Worm (Caenorhabditis elegans) whole organism, young adult: ENCODE data around the gene ZK354.8.

Experiments used
- B0035.1 ChIP-seq: sonication (generic microtip); optimal IDR thresholded peaks from 2 replicates; lab custom pipeline; 2016; ENCODE audit warnings: missing genetic modification characterization, mild to moderate bottlenecking, missing compliant biosample characterization, missing genotype, missing genetic modification reagents
- D2030.7 ChIP-seq: fragments of 200-800 bp; sonication (Bioruptor generic); IDR thresholded peaks from 2 replicates; pipeline ENCODE4 v1.3.6; 2022; ENCODE audit warnings: missing genetic modification reagents, missing genetic modification characterization, missing compliant biosample characterization
- F10E7.11 ChIP-seq: sonication (generic microtip); optimal IDR thresholded peaks from 2 replicates; lab custom pipeline; 2017; ENCODE audit warnings: mild to moderate bottlenecking, missing genetic modification characterization, moderate library complexity, missing compliant biosample characterization
- F23B12.7 ChIP-seq: sonication (generic microtip); optimal IDR thresholded peaks from 2 replicates; lab custom pipeline; 2017; ENCODE audit warnings: missing genetic modification characterization, mild to moderate bottlenecking, missing compliant biosample characterization, antibody characterized with exemption, moderate library complexity; ENCODE audit not compliant: insufficient read depth
- F37B4.10 ChIP-seq: fragments of 200-800 bp; sonication (Bioruptor generic); IDR thresholded peaks from 2 replicates; pipeline ENCODE4 v1.3.6; 2022; ENCODE audit warnings: missing genetic modification characterization, missing compliant biosample characterization
- F49E8.2 ChIP-seq: sonication (generic microtip); optimal IDR thresholded peaks from 3 replicates; lab custom pipeline; 2017; ENCODE audit warnings: missing genetic modification characterization, mild to moderate bottlenecking, missing compliant biosample characterization, antibody characterized with exemption, moderate library complexity; ENCODE audit not compliant: insufficient read depth
- F55B11.4 ChIP-seq: sonication (generic microtip); optimal IDR thresholded peaks from 2 replicates; lab custom pipeline; 2016; ENCODE audit warnings: missing compliant biosample characterization, missing genetic modification characterization, borderline replicate concordance; ENCODE audit not compliant: insufficient read depth
- F57A8.1 ChIP-seq: fragments of 200-800 bp; sonication (Bioruptor generic); optimal IDR thresholded peaks from 2 replicates; lab custom pipeline; 2018; ENCODE audit warnings: mild to moderate bottlenecking, missing genetic modification characterization, moderate library complexity, missing compliant biosample characterization
- K12H6.12 ChIP-seq: fragments of 200-800 bp; sonication (Bioruptor generic); optimal IDR thresholded peaks from 2 replicates; lab custom pipeline; 2018; ENCODE audit warnings: mild to moderate bottlenecking, missing genetic modification characterization, missing compliant biosample characterization
- Y53F4B.3 ChIP-seq: fragments of 200-800 bp; sonication (Bioruptor generic); IDR thresholded peaks from 2 replicates; pipeline ENCODE4 v1.3.6; 2022; ENCODE audit warnings: missing genetic modification reagents, missing genetic modification characterization, missing compliant biosample characterization
- Y56A3A.18 ChIP-seq: fragments of 200-800 bp; sonication (Bioruptor generic); IDR thresholded peaks from 2 replicates; pipeline ENCODE4 v1.3.6; 2022; ENCODE audit warnings: missing genetic modification reagents, missing genetic modification characterization, missing compliant biosample characterization
- Y67H2A.10 ChIP-seq: fragments of 200-800 bp; sonication (Bioruptor generic); conservative IDR thresholded peaks from 2 replicates; pipeline ENCODE4 v1.3.6; 2022; ENCODE audit warnings: missing genetic modification reagents, missing genetic modification characterization, missing compliant biosample characterization
- Y95B8A.8 ChIP-seq: fragments of 200-800 bp; sonication (Bioruptor generic); IDR thresholded peaks from 2 replicates; pipeline ENCODE4 v1.3.6; 2022; ENCODE audit warnings: missing genetic modification reagents, missing genetic modification characterization, missing compliant biosample characterization
- ZK185.1 ChIP-seq: sonication (generic microtip); optimal IDR thresholded peaks from 2 replicates; lab custom pipeline; 2016; ENCODE audit warnings: mild to moderate bottlenecking, missing genetic modification characterization, missing compliant biosample characterization; ENCODE audit not compliant: poor library complexity, severe bottlenecking
- akir-1 ChIP-seq: fragments of 200-800 bp; sonication (Bioruptor generic); optimal IDR thresholded peaks from 2 replicates; lab custom pipeline; 2018; ENCODE audit warnings: mild to moderate bottlenecking, missing genetic modification characterization, moderate library complexity, missing compliant biosample characterization
- aptf-3 ChIP-seq: fragments of 200-800 bp; sonication (Bioruptor generic); IDR thresholded peaks from 2 replicates; pipeline ENCODE4 v1.3.6; 2022; ENCODE audit warnings: missing genetic modification characterization, missing compliant biosample characterization
- attf-5 ChIP-seq: fragments of 200-800 bp; sonication (Bioruptor generic); optimal IDR thresholded peaks from 2 replicates; lab custom pipeline; 2018; ENCODE audit warnings: mild to moderate bottlenecking, missing genetic modification characterization, missing compliant biosample characterization
- attf-6 ChIP-seq: fragments of 200-800 bp; sonication (Bioruptor generic); IDR thresholded peaks from 2 replicates; pipeline ENCODE4 v1.3.6; 2022; ENCODE audit warnings: missing genetic modification reagents, missing genetic modification characterization, missing compliant biosample characterization
- cebp-2 ChIP-seq: fragments of 200-800 bp; sonication (Bioruptor generic); IDR thresholded peaks from 2 replicates; pipeline ENCODE4 v1.3.6; 2022; ENCODE audit warnings: missing genetic modification characterization, missing compliant biosample characterization
- ceh-100 ChIP-seq: fragments of 200-800 bp; sonication (Bioruptor generic); IDR thresholded peaks from 2 replicates; pipeline ENCODE4 v1.3.6; 2022; ENCODE audit warnings: missing genetic modification reagents, missing genetic modification characterization, missing compliant biosample characterization
- efl-1 ChIP-seq: fragments of 150-350 bp; optimal IDR thresholded peaks from 2 replicates; lab custom pipeline; 2014; ENCODE audit warnings: missing biosample characterization, missing genetic modification reagents, missing genetic modification characterization
- egl-18 ChIP-seq: fragments of 200-800 bp; sonication (Bioruptor generic); IDR thresholded peaks from 2 replicates; pipeline ENCODE4 v1.3.6; 2022; ENCODE audit warnings: missing genetic modification reagents, missing genetic modification characterization, missing compliant biosample characterization
- egrh-3 ChIP-seq: fragments of 200-800 bp; sonication (Bioruptor generic); IDR thresholded peaks from 2 replicates; pipeline ENCODE4 v1.3.6; 2022; ENCODE audit warnings: missing genetic modification reagents, missing genetic modification characterization, missing compliant biosample characterization
- gei-17 ChIP-seq: fragments of 200-800 bp; sonication (Bioruptor generic); optimal IDR thresholded peaks from 2 replicates; lab custom pipeline; 2018; ENCODE audit warnings: mild to moderate bottlenecking, missing genetic modification characterization, missing compliant biosample characterization
- hmg-1.2 ChIP-seq: fragments of 200-800 bp; sonication (Bioruptor generic); IDR thresholded peaks from 2 replicates; pipeline ENCODE4 v1.3.6; 2022; ENCODE audit warnings: missing genetic modification reagents, missing genetic modification characterization, missing compliant biosample characterization
- let-526 ChIP-seq: fragments of 200-800 bp; sonication (Bioruptor generic); IDR thresholded peaks from 2 replicates; pipeline ENCODE4 v1.3.6; 2022; ENCODE audit warnings: missing genetic modification reagents, missing genetic modification characterization, missing compliant biosample characterization
- lin-40 ChIP-seq: sonication (generic microtip); optimal IDR thresholded peaks from 2 replicates; lab custom pipeline; 2016; ENCODE audit warnings: missing genetic modification characterization, mild to moderate bottlenecking, missing compliant biosample characterization, missing genotype, missing genetic modification reagents
- lir-1 ChIP-seq: fragments of 200-800 bp; sonication (Bioruptor generic); conservative IDR thresholded peaks from 2 replicates; pipeline ENCODE4 v1.3.6; 2022; ENCODE audit warnings: missing genetic modification reagents, missing genetic modification characterization, missing compliant biosample characterization
- madf-10 ChIP-seq: sonication (generic microtip); optimal IDR thresholded peaks from 2 replicates; lab custom pipeline; 2016; ENCODE audit warnings: mild to moderate bottlenecking, missing genetic modification characterization, missing compliant biosample characterization
- madf-6 ChIP-seq: fragments of 200-800 bp; sonication (Bioruptor generic); IDR thresholded peaks from 2 replicates; pipeline ENCODE4 v1.3.6; 2022; ENCODE audit warnings: missing genetic modification reagents, missing genetic modification characterization, missing compliant biosample characterization
- mes-4 ChIP-seq: sonication (generic microtip); optimal IDR thresholded peaks from 2 replicates; lab custom pipeline; 2016; ENCODE audit warnings: missing genotype, missing genetic modification characterization, missing compliant biosample characterization
- nfya-2 ChIP-seq: fragments of 200-800 bp; sonication (Bioruptor generic); IDR thresholded peaks from 2 replicates; pipeline ENCODE4 v1.3.6; 2022; ENCODE audit warnings: missing genetic modification reagents, missing genetic modification characterization, missing compliant biosample characterization
- nfyb-1 ChIP-seq: fragments of 200-800 bp; sonication (Bioruptor generic); IDR thresholded peaks from 2 replicates; pipeline ENCODE4 v1.3.6; 2022; ENCODE audit warnings: missing genetic modification reagents, missing genetic modification characterization, missing compliant biosample characterization
- nhr-179 ChIP-seq: sonication (generic microtip); optimal IDR thresholded peaks from 2 replicates; lab custom pipeline; 2016; ENCODE audit warnings: mild to moderate bottlenecking, missing genetic modification characterization, missing compliant biosample characterization
- repo-1 ChIP-seq: sonication (generic microtip); optimal IDR thresholded peaks from 2 replicates; lab custom pipeline; 2017; ENCODE audit warnings: mild to moderate bottlenecking, missing genetic modification characterization, missing compliant biosample characterization
- rpc-1 ChIP-seq, 2 experiments: fragments of 150-350 bp in 1 of 2; sonication (generic microtip) in 1 of 2; optimal IDR thresholded peaks; 2 replicates each; lab custom pipeline; 2014 to 2018; ENCODE audit warnings: missing biosample characterization in 1 of 2, missing genetic modification characterization in 1 of 2, missing genetic modification reagents in 1 of 2, missing genotype in 1 of 2
- sdz-38 ChIP-seq: sonication (generic microtip); optimal IDR thresholded peaks from 2 replicates; lab custom pipeline; 2016; ENCODE audit warnings: missing genotype, missing genetic modification characterization, missing compliant biosample characterization
- snpc-1.1 ChIP-seq: sonication (generic microtip); optimal IDR thresholded peaks from 2 replicates; lab custom pipeline; 2017; ENCODE audit warnings: missing genetic modification characterization, mild to moderate bottlenecking, missing compliant biosample characterization, antibody characterized with exemption, moderate library complexity, missing genotype, missing genetic modification reagents; ENCODE audit not compliant: insufficient read depth
- snpc-4 ChIP-seq, 5 experiments: fragments of 150-350 bp in 1 of 5; sonication (generic microtip) in 4 of 5; optimal IDR thresholded peaks; 2 replicates each; lab custom pipeline; 2014 to 2018; ENCODE audit warnings: missing genetic modification characterization in 5 of 5, missing biosample characterization in 3 of 5, antibody characterized with exemption in 2 of 5, mild to moderate bottlenecking in 2 of 5, missing compliant biosample characterization in 2 of 5, missing genotype in 2 of 5, moderate library complexity in 2 of 5, missing genetic modification reagents in 1 of 5
- somi-1 ChIP-seq: fragments of 200-800 bp; sonication (Bioruptor generic); optimal IDR thresholded peaks from 2 replicates; lab custom pipeline; 2018; ENCODE audit warnings: mild to moderate bottlenecking, missing genetic modification characterization, missing compliant biosample characterization
- tbx-9 ChIP-seq: sonication (generic microtip); optimal IDR thresholded peaks from 2 replicates; lab custom pipeline; 2016; ENCODE audit warnings: borderline replicate concordance, missing genetic modification characterization, inconsistent platforms, missing compliant biosample characterization
- tlf-1 ChIP-seq: fragments of 200-800 bp; sonication (Bioruptor generic); optimal IDR thresholded peaks from 2 replicates; lab custom pipeline; 2018; ENCODE audit warnings: mild to moderate bottlenecking, missing genetic modification characterization, missing compliant biosample characterization
- zim-3 ChIP-seq: sonication (generic microtip); optimal IDR thresholded peaks from 2 replicates; lab custom pipeline; 2017; ENCODE audit warnings: mild to moderate bottlenecking, missing genetic modification characterization, moderate library complexity, missing compliant biosample characterization
- ztf-18 ChIP-seq: sonication (generic microtip); optimal IDR thresholded peaks from 2 replicates; lab custom pipeline; 2016; ENCODE audit warnings: missing genotype, mild to moderate bottlenecking, missing genetic modification characterization, missing compliant biosample characterization
- ztf-28 ChIP-seq: fragments of 200-800 bp; sonication (Bioruptor generic); IDR thresholded peaks from 2 replicates; pipeline ENCODE4 v1.3.6; 2022; ENCODE audit warnings: missing genetic modification reagents, missing genetic modification characterization, missing compliant biosample characterization

Gene ZK354.8

ce11 chrIV:5339255-5339654 is 33.3 kb upstream of the ZK354.8 start, which contains the start of gene Y4C6B.2:
Gene Y4C6B.2, plus strand, starts transcription at chrIV:5339574.
- TF ChIP-seq nfyb-1 (no peak), Y95B8A.8 (GFP tag; lab: Robert Waterston, UW) (no peak), zim-3 (tag; lab: Kevin White, UChicago) (no peak), nhr-179 (tag; lab: Kevin White, UChicago) (no peak), gei-17 (no peak), egrh-3 (no peak), F37B4.10 (GFP tag; lab: Robert Waterston, UW) (no peak), tbx-9 (tag; lab: Kevin White, UChicago) (no peak), sdz-38 (tag; lab: Kevin White, UChicago) (no peak), ZK185.1 (no peak), tlf-1 (GFP tag; lab: Kevin White, UChicago) (no peak)

ce11 chrIV:5337649-5338048 is 31.7 kb upstream of the ZK354.8 start:
- no peak for TF ChIP-seq Y53F4B.3 (GFP tag; lab: Robert Waterston, UW)
- no peak for TF ChIP-seq lir-1 (GFP tag; lab: Robert Waterston, UW)
- no peak for TF ChIP-seq somi-1 (GFP tag; lab: Kevin White, UChicago)
- TF ChIP-seq ztf-28 (GFP tag; lab: Robert Waterston, UW), result no peak
- TF ChIP-seq F57A8.1 (GFP tag; lab: Kevin White, UChicago), result no peak
- no peak for TF ChIP-seq Y67H2A.10 (GFP tag; lab: Robert Waterston, UW)
- no peak for TF ChIP-seq ztf-18 (tag; lab: Kevin White, UChicago)
- no peak for TF ChIP-seq F55B11.4
- no peak for TF ChIP-seq lin-40 (tag; lab: Kevin White, UChicago)
- no peak for TF ChIP-seq mes-4
- TF ChIP-seq repo-1 (tag; lab: Kevin White, UChicago), result no peak
- no peak for TF ChIP-seq rpc-1 (optimal IDR thresholded peaks at IDR 0.05; lab: Kevin White, UChicago)
- no peak for TF ChIP-seq rpc-1 (tag; optimal IDR thresholded peaks at IDR 0.05; lab: Kevin White, UChicago)
- no peak for TF ChIP-seq akir-1
- TF ChIP-seq F10E7.11 (tag; lab: Kevin White, UChicago), result no peak
- no peak for TF ChIP-seq nfya-2
- no peak for TF ChIP-seq attf-6 (GFP tag; lab: Robert Waterston, UW)
- no peak for TF ChIP-seq let-526 (GFP tag; lab: Robert Waterston, UW)

- TF ChIP-seq aptf-3 (GFP tag; lab: Robert Waterston, UW), result no peak
- TF ChIP-seq cebp-2 (GFP tag; lab: Robert Waterston, UW), result no peak
- peak; percentile 42 for TF ChIP-seq snpc-1.1 (tag; lab: Kevin White, UChicago)
- TF ChIP-seq sdz-38 (tag; lab: Kevin White, UChicago), result no peak
- TF ChIP-seq D2030.7 (GFP tag; lab: Robert Waterston, UW), result no peak
- 0 out of 2 replicates have a peak, but pooled peaks have one; percentile 51 for TF ChIP-seq Y56A3A.18
- TF ChIP-seq K12H6.12 (tag; lab: Kevin White, UChicago), result no peak
- TF ChIP-seq ceh-100 (GFP tag; lab: Robert Waterston, UW), result no peak; the same call in 1 of the 2 replicates
- TF ChIP-seq F49E8.2 (tag; lab: Kevin White, UChicago), result no peak
- no peak for TF ChIP-seq madf-6
- TF ChIP-seq B0035.1 (tag; lab: Kevin White, UChicago), result no peak
- peak; percentile 77 for TF ChIP-seq snpc-4 (GFP tag; optimal IDR thresholded peaks at IDR 0.05; lab: Kevin White, UChicago)
- TF ChIP-seq snpc-4 (tag; optimal IDR thresholded peaks at IDR 0.05; lab: Kevin White, UChicago), result peak; percentile 46 to 93 (median 92)
- peak; percentile 77 for TF ChIP-seq nfyb-1
- TF ChIP-seq egl-18 (GFP tag; lab: Robert Waterston, UW), result no peak
- TF ChIP-seq F23B12.7, result peak; percentile 89
- TF ChIP-seq Y67H2A.10 (GFP tag; lab: Robert Waterston, UW), result no peak
- TF ChIP-seq madf-10 (tag; lab: Kevin White, UChicago), result peak; percentile 26
- peak; percentile 55 for TF ChIP-seq ztf-18 (tag; lab: Kevin White, UChicago)
- no peak for TF ChIP-seq Y95B8A.8 (GFP tag; lab: Robert Waterston, UW)
- TF ChIP-seq hmg-1.2 (GFP tag; lab: Robert Waterston, UW), result peak; percentile 60
- TF ChIP-seq F57A8.1 (GFP tag; lab: Kevin White, UChicago), result no peak
- peak; percentile 27 for TF ChIP-seq attf-5 (GFP tag; lab: Kevin White, UChicago)
- TF ChIP-seq efl-1 (GFP tag; lab: Kevin White, UChicago), result no peak
Observed at ce11 chrIV:5334518-5334917, 28.6 kb upstream of the ZK354.8 start.
